Fruit fly (Drosophila melanogaster) whole organism, embryonic: ENCODE data around the gene DPCoAC.

Experiments used
- CG10979 ChIP-seq: fragments of 200-800 bp; sonication (Bioruptor generic); optimal IDR thresholded peaks from 2 replicates; lab custom pipeline; 2018; ENCODE audit warnings: missing biosample characterization, mild to moderate bottlenecking, missing genetic modification characterization, moderate library complexity
- CG11560 ChIP-seq: fragments of 200-800 bp; sonication (Bioruptor generic); IDR thresholded peaks from 3 replicates; pipeline ENCODE4 v1.3.6; 2022; ENCODE audit warnings: missing biosample characterization, missing genetic modification characterization
- CG11695 ChIP-seq: fragments of 200-800 bp; sonication (Bioruptor generic); IDR thresholded peaks from 3 replicates; pipeline ENCODE4 v1.3.6; 2022; ENCODE audit warnings: missing biosample characterization, missing genetic modification characterization
- CG1233 ChIP-seq: fragments of 200-800 bp; sonication (Bioruptor generic); optimal IDR thresholded peaks from 4 replicates; lab custom pipeline; 2018; ENCODE audit warnings: missing biosample characterization, mild to moderate bottlenecking, missing genetic modification characterization
- CG13894 ChIP-seq: fragments of 200-800 bp; sonication (Bioruptor generic); optimal IDR thresholded peaks from 3 replicates; lab custom pipeline; 2018; ENCODE audit warnings: missing biosample characterization, mild to moderate bottlenecking, missing genetic modification characterization, moderate library complexity
- CG17829 ChIP-seq: fragments of 200-800 bp; optimal IDR thresholded peaks from 2 replicates; lab custom pipeline; 2019; ENCODE audit warnings: missing biosample characterization, mild to moderate bottlenecking, missing genetic modification characterization, moderate library complexity
- CG2120 ChIP-seq: fragments of 200-800 bp; sonication (Bioruptor generic); optimal IDR thresholded peaks from 3 replicates; lab custom pipeline; 2016; ENCODE audit warnings: missing biosample characterization, missing genetic modification characterization
- CG31441 ChIP-seq: fragments of 200-800 bp; sonication (Bioruptor generic); IDR thresholded peaks from 2 replicates; pipeline ENCODE4 v1.3.6; 2022; ENCODE audit warnings: missing biosample characterization, missing genetic modification characterization
- CG32767 ChIP-seq: fragments of 200-800 bp; sonication (Bioruptor generic); IDR thresholded peaks from 2 replicates; pipeline ENCODE4 v1.3.6; 2022; ENCODE audit warnings: missing biosample characterization, missing genetic modification characterization
- CG3281 ChIP-seq: fragments of 200-800 bp; sonication (Bioruptor generic); optimal IDR thresholded peaks from 3 replicates; lab custom pipeline; 2017; ENCODE audit warnings: missing biosample characterization, mild to moderate bottlenecking, missing genetic modification characterization
- CG3995 ChIP-seq: fragments of 200-800 bp; sonication (Bioruptor generic); optimal IDR thresholded peaks from 3 replicates; lab custom pipeline; 2016; ENCODE audit warnings: missing biosample characterization, missing genetic modification characterization
- CG5245 ChIP-seq: fragments of 200-800 bp; sonication (Bioruptor generic); optimal IDR thresholded peaks from 3 replicates; lab custom pipeline; 2016; ENCODE audit warnings: missing biosample characterization, missing genetic modification characterization
- CG6254 ChIP-seq: fragments of 200-800 bp; sonication (Bioruptor generic); optimal IDR thresholded peaks from 3 replicates; lab custom pipeline; 2017; ENCODE audit warnings: mild to moderate bottlenecking, missing biosample characterization, missing genetic modification reagents, missing genetic modification characterization
- CG6813 ChIP-seq: fragments of 200-800 bp; sonication (Bioruptor generic); optimal IDR thresholded peaks from 2 replicates; lab custom pipeline; 2017; ENCODE audit warnings: missing biosample characterization, missing genetic modification characterization, mild to moderate bottlenecking, moderate library complexity, missing genetic modification reagents
- CG7271 ChIP-seq: fragments of 200-800 bp; sonication (Bioruptor generic); optimal IDR thresholded peaks from 2 replicates; lab custom pipeline; 2018; ENCODE audit warnings: missing biosample characterization, mild to moderate bottlenecking, missing genetic modification characterization, moderate library complexity
- CG7357 ChIP-seq: fragments of 200-800 bp; sonication (Bioruptor generic); IDR thresholded peaks from 3 replicates; pipeline ENCODE4 v1.3.6; 2022; ENCODE audit warnings: missing biosample characterization, missing genetic modification characterization
- CG7963 ChIP-seq: fragments of 200-800 bp; sonication (Bioruptor generic); IDR thresholded peaks from 3 replicates; pipeline ENCODE4 v1.3.6; 2022; ENCODE audit warnings: missing biosample characterization, missing genetic modification characterization; ENCODE audit not compliant: partially characterized antibody
- CG9727 ChIP-seq: fragments of 200-800 bp; sonication (Bioruptor generic); optimal IDR thresholded peaks from 3 replicates; lab custom pipeline; 2017; ENCODE audit warnings: missing biosample characterization, mild to moderate bottlenecking, missing genetic modification characterization
- Deaf1 ChIP-seq: fragments of 200-800 bp; optimal IDR thresholded peaks from 3 replicates; lab custom pipeline; 2019; ENCODE audit warnings: missing biosample characterization, mild to moderate bottlenecking, missing genetic modification characterization, moderate library complexity
- Elba2 ChIP-seq: fragments of 200-800 bp; sonication (Bioruptor generic); optimal IDR thresholded peaks from 3 replicates; lab custom pipeline; 2016; ENCODE audit warnings: missing biosample characterization, missing genetic modification characterization
- Ets65A ChIP-seq: fragments of 200-800 bp; sonication (Bioruptor generic); peaks from one replicate; lab custom pipeline; 2016; ENCODE audit warnings: missing biosample characterization, missing genetic modification characterization
- Hey ChIP-seq: fragments of 200-800 bp; sonication (Bioruptor generic); optimal IDR thresholded peaks from 3 replicates; lab custom pipeline; 2018; ENCODE audit warnings: missing biosample characterization, mild to moderate bottlenecking, missing genetic modification characterization
- HmgZ ChIP-seq: fragments of 200-800 bp; sonication (Bioruptor generic); optimal IDR thresholded peaks from 2 replicates; lab custom pipeline; 2018; ENCODE audit warnings: missing biosample characterization, mild to moderate bottlenecking, missing genetic modification characterization
- Hr78 ChIP-seq, 2 experiments: fragments of 200-800 bp in 1 of 2; fragments of >200 bp in 1 of 2; sonication (Bioruptor generic) in 1 of 2; optimal IDR thresholded peaks; 2 replicates each; lab custom pipeline; 2017 to 2019; ENCODE audit warnings: missing biosample characterization in 2 of 2, missing genetic modification characterization in 2 of 2, mild to moderate bottlenecking in 1 of 2, moderate library complexity in 1 of 2
- Hsf ChIP-seq: fragments of 200-800 bp; sonication (Bioruptor generic); optimal IDR thresholded peaks from 3 replicates; lab custom pipeline; 2016; ENCODE audit warnings: missing biosample characterization, missing genetic modification characterization
- Med ChIP-seq: fragments of 200-800 bp; sonication (Bioruptor generic); peaks from one replicate; lab custom pipeline; 2016; ENCODE audit warnings: missing biosample characterization, missing genetic modification characterization, mild to moderate bottlenecking, inconsistent platforms, moderate library complexity
- Sox100B ChIP-seq: fragments of 200-800 bp; sonication (Bioruptor generic); optimal IDR thresholded peaks from 3 replicates; lab custom pipeline; 2018; ENCODE audit warnings: missing biosample characterization, mild to moderate bottlenecking, missing genetic modification characterization
- abd-A ChIP-seq: fragments of 200-800 bp; sonication (Bioruptor generic); optimal IDR thresholded peaks from 3 replicates; lab custom pipeline; 2019; ENCODE audit warnings: missing biosample characterization, mild to moderate bottlenecking, missing genetic modification characterization, moderate library complexity
- btn ChIP-seq: fragments of 200-800 bp; sonication (Bioruptor generic); optimal IDR thresholded peaks from 2 replicates; lab custom pipeline; 2016; ENCODE audit warnings: missing biosample characterization, missing genetic modification characterization
- caup ChIP-seq: fragments of 200-800 bp; sonication (Bioruptor generic); optimal IDR thresholded peaks from 3 replicates; lab custom pipeline; 2017; ENCODE audit warnings: missing biosample characterization, mild to moderate bottlenecking, missing genetic modification characterization, moderate library complexity; ENCODE audit not compliant: severe bottlenecking
- ci ChIP-seq: fragments of 200-800 bp; sonication (Bioruptor generic); IDR thresholded peaks from 3 replicates; pipeline ENCODE4 v1.3.6; 2022; ENCODE audit warnings: missing biosample characterization, missing genetic modification characterization
- dysf ChIP-seq: fragments of 200-800 bp; sonication (Bioruptor generic); IDR thresholded peaks from 3 replicates; pipeline ENCODE4 v1.3.6; 2022; ENCODE audit warnings: missing biosample characterization, missing genetic modification characterization
- exex ChIP-seq: fragments of 200-800 bp; sonication (Bioruptor generic); optimal IDR thresholded peaks from 4 replicates; lab custom pipeline; 2018; ENCODE audit warnings: missing biosample characterization, mild to moderate bottlenecking, missing genetic modification characterization, moderate library complexity
- ftz-f1 ChIP-seq: fragments of 200-800 bp; sonication (Bioruptor generic); optimal IDR thresholded peaks from 2 replicates; lab custom pipeline; 2016; ENCODE audit warnings: missing biosample characterization, missing genetic modification characterization
- fu2 ChIP-seq: fragments of 200-800 bp; sonication (Bioruptor generic); optimal IDR thresholded peaks from 2 replicates; lab custom pipeline; 2016; ENCODE audit warnings: missing biosample characterization, missing genetic modification characterization
- grn ChIP-seq: fragments of 200-800 bp; sonication (Bioruptor generic); optimal IDR thresholded peaks from 3 replicates; lab custom pipeline; 2017; ENCODE audit warnings: missing biosample characterization, missing genetic modification characterization
- her ChIP-seq: fragments of 200-800 bp; sonication (Bioruptor generic); optimal IDR thresholded peaks from 2 replicates; lab custom pipeline; 2016; ENCODE audit warnings: missing biosample characterization, missing genetic modification characterization
- ken ChIP-seq: fragments of 200-800 bp; sonication (Bioruptor generic); IDR thresholded peaks from 3 replicates; pipeline ENCODE4 v1.3.6; 2022; ENCODE audit warnings: missing biosample characterization, missing genetic modification characterization
- maf-S ChIP-seq: fragments of 200-800 bp; sonication (Bioruptor generic); optimal IDR thresholded peaks from 2 replicates; lab custom pipeline; 2016; ENCODE audit warnings: missing biosample characterization, missing genetic modification characterization
- oc ChIP-seq: fragments of 200-800 bp; sonication (Bioruptor generic); optimal IDR thresholded peaks from 2 replicates; lab custom pipeline; 2018; ENCODE audit warnings: missing biosample characterization, mild to moderate bottlenecking, missing genetic modification characterization, moderate library complexity
- sug ChIP-seq: fragments of 200-800 bp; optimal IDR thresholded peaks from 2 replicates; lab custom pipeline; 2019; ENCODE audit warnings: missing biosample characterization, mild to moderate bottlenecking, missing genetic modification characterization, moderate library complexity
- tll ChIP-seq, 2 experiments: fragments of 200-800 bp in 1 of 2; fragments of >200 bp in 1 of 2; sonication (Bioruptor generic) in 1 of 2; optimal IDR thresholded peaks; 2 replicates each; lab custom pipeline; 2017 to 2019; ENCODE audit warnings: missing biosample characterization in 2 of 2, missing genetic modification characterization in 2 of 2, mild to moderate bottlenecking in 1 of 2, moderate library complexity in 1 of 2
- vvl ChIP-seq: fragments of 200-800 bp; sonication (Bioruptor generic); IDR thresholded peaks from 2 replicates; pipeline ENCODE4 v1.3.6; 2022; ENCODE audit warnings: missing biosample characterization, missing genetic modification characterization

DPCoAC gene

dm6 chr3R:20604078-20604477 is 46.6 kb upstream of the DPCoAC start (continued):
- TF ChIP-seq Sox100B (no peak), CG10979 (no peak), HmgZ (no peak), sug (tag; lab: Kevin White, UChicago) (no peak)

- TF ChIP-seq sug (tag; lab: Kevin White, UChicago) = peak; percentile 24
- TF ChIP-seq maf-S (GFP tag; lab: Kevin White, UChicago) = no peak
- peak; percentile 40 for TF ChIP-seq grn (GFP tag; lab: Kevin White, UChicago)
- TF ChIP-seq exex (tag; lab: Kevin White, UChicago) = peak; percentile 92
- peak; percentile 30 for TF ChIP-seq Hey (tag; lab: Kevin White, UChicago)
Measured at dm6 chr3R:20602599-20602998, 45.1 kb upstream of the DPCoAC start.

DNA sequence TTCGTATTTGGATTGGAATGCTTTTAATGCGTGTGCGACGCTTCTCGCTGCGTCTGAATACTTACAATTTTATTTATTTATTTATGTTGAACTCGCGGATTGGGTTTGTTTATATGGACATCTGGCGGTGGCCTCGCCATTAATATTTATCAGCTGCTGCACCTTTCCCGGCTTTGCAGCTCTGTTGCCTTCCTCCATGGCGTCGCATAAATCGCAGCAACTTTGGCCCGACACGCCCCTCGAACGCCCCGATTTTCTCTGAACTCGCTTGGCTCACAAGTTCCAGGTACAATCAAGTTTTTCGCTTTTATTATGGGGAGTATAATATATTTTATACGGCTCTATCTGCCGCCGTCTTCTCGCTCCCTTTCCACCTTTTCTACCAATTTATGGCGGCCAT is 42.6 kb upstream of the DPCoAC start:
- TF ChIP-seq Med (GFP tag; lab: Kevin White, UChicago) (peak; percentile 51), btn (no peak), CG9727 (GFP tag; lab: Kevin White, UChicago) (no peak), CG11560 (tag; lab: Robert Waterston, UW) (no peak), abd-A (tag; lab: Kevin White, UChicago) (peak; percentile 32), CG7271 (tag; lab: Kevin White, UChicago) (no peak)

DNA sequence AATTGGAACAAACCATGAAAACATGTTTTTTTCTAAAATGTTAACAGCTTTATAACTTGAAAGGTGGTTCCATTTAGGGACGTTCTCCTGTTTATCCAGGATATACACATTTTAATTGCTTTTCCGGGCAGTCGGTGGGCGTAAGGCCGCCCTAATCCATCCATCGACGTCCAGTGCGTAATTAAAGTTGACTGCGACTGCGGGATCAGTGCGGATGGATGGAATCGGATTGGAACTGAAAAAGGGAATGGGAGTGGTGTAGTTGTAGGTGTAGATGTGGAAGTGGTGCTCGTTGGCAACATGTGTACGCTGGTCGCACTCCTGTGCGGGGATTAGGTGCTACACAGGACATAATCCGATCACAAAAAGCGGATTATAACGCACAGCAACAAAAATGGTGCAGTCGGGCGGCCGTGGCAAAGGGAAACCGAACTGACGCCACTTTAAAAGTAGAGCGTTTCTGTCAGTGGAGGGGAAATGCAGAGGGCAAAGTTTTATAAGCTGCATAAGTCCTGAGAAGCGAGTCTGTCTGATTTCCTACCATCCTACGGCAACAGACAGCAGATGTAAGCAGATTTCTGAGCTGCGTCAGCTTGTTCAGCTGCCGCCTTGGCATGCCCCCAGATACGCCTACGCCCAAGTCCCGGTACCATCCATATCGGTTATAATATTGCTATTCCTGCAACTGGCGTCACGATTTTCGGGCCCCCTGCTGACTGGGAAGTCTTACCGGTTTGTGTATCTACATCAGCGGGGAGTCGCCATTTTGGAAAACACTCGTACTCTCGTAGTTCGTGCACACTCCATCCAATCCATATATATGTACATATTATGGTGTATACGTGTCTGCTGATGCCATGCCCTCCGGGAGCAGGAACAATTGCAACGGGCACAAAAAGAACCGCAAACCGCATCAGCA is 40.2 kb upstream of the DPCoAC start:
- TF ChIP-seq oc (peak; percentile 89), Elba2 (GFP tag; lab: Kevin White, UChicago) (no peak), CG5245 (GFP tag; lab: Kevin White, UChicago) (no peak), CG6813 (GFP tag; lab: Kevin White, UChicago) (no peak), fu2 (no peak), ken (GFP tag; lab: Robert Waterston, UW) (no peak), CG32767 (peak; percentile 60), CG3281 (GFP tag; lab: Kevin White, UChicago) (no peak), CG17829 (tag; lab: Kevin White, UChicago) (no peak), vvl (GFP tag; lab: Robert Waterston, UW) (no peak), Hr78 (GFP tag; optimal IDR thresholded peaks at IDR 0.05; lab: Kevin White, UChicago) (no peak), tll (GFP tag; optimal IDR thresholded peaks at IDR 0.05; lab: Kevin White, UChicago) (peak in 1 of 2 experiments; percentile 52), CG1233 (GFP tag; lab: Kevin White, UChicago) (no peak), CG2120 (GFP tag; lab: Kevin White, UChicago) (no peak), her (GFP tag; lab: Kevin White, UChicago) (no peak), CG31441 (GFP tag; lab: Robert Waterston, UW) (no peak), CG6254 (GFP tag; lab: Kevin White, UChicago) (no peak), ci (GFP tag; lab: Robert Waterston, UW) (no peak), CG11695 (GFP tag; lab: Robert Waterston, UW) (no peak), Ets65A (GFP tag; lab: Kevin White, UChicago) (peak; percentile 77), CG13894 (tag; lab: Kevin White, UChicago) (peak; percentile 79), ftz-f1 (GFP tag; lab: Kevin White, UChicago) (no peak), Hsf (GFP tag; lab: Kevin White, UChicago) (no peak), Deaf1 (tag; lab: Kevin White, UChicago) (no peak), Med (GFP tag; lab: Kevin White, UChicago) (peak; percentile 64), CG7963 (no peak), caup (no peak), dysf (GFP tag; lab: Robert Waterston, UW) (0 out of 3 replicates have a peak, but pooled peaks have one; percentile 13), CG7357 (no peak), CG3995 (GFP tag; lab: Kevin White, UChicago) (no peak)
